Fruit fly (Drosophila melanogaster) whole organism, embryonic: ENCODE results near the gene dsx-c73A.

Experiments
- Abd-B ChIP-seq: fragments of 200-800 bp; sonication (Bioruptor generic); optimal IDR thresholded peaks from 2 replicates; lab custom pipeline; 2018; ENCODE audit warnings: missing biosample characterization, mild to moderate bottlenecking, missing genetic modification characterization, moderate library complexity
- CG10366 ChIP-seq: fragments of 200-800 bp; sonication (Bioruptor generic); IDR thresholded peaks from 2 replicates; pipeline ENCODE4 v1.3.6; 2022; ENCODE audit warnings: missing biosample characterization, missing genetic modification characterization
- CG12104 ChIP-seq: fragments of 200-800 bp; sonication (Bioruptor generic); optimal IDR thresholded peaks from 3 replicates; lab custom pipeline; 2016; ENCODE audit warnings: missing biosample characterization, missing genetic modification characterization
- CG12299 ChIP-seq: fragments of 200-800 bp; sonication (Bioruptor generic); optimal IDR thresholded peaks from 2 replicates; lab custom pipeline; 2018; ENCODE audit warnings: missing biosample characterization, mild to moderate bottlenecking, missing genetic modification characterization
- CG15696 ChIP-seq: fragments of 200-800 bp; sonication (Bioruptor generic); optimal IDR thresholded peaks from 2 replicates; lab custom pipeline; 2019; ENCODE audit warnings: missing biosample characterization, mild to moderate bottlenecking, missing genetic modification characterization, moderate library complexity
- CG1603 ChIP-seq: fragments of 200-800 bp; sonication (Bioruptor generic); optimal IDR thresholded peaks from 2 replicates; lab custom pipeline; 2019; ENCODE audit warnings: missing biosample characterization, mild to moderate bottlenecking, missing genetic modification characterization, moderate library complexity
- CG16813 ChIP-seq: fragments of 200-800 bp; sonication (Bioruptor generic); IDR thresholded peaks from 3 replicates; pipeline ENCODE4 v1.3.6; 2022; ENCODE audit warnings: missing biosample characterization, missing genetic modification characterization; ENCODE audit not compliant: partially characterized antibody
- CG17186 ChIP-seq: fragments of 200-800 bp; sonication (Bioruptor generic); optimal IDR thresholded peaks from 3 replicates; lab custom pipeline; 2017; ENCODE audit warnings: missing biosample characterization, missing genetic modification reagents, missing genetic modification characterization
- CG18764 ChIP-seq: fragments of 200-800 bp; sonication (Bioruptor generic); optimal IDR thresholded peaks from 3 replicates; lab custom pipeline; 2016; ENCODE audit warnings: missing biosample characterization, missing genetic modification characterization
- CG2120 ChIP-seq: fragments of 200-800 bp; sonication (Bioruptor generic); optimal IDR thresholded peaks from 3 replicates; lab custom pipeline; 2016; ENCODE audit warnings: missing biosample characterization, missing genetic modification characterization
- CG34224 ChIP-seq: fragments of 200-800 bp; sonication (Bioruptor generic); IDR thresholded peaks from 3 replicates; pipeline ENCODE4 v1.3.6; 2022; ENCODE audit warnings: missing biosample characterization, missing genetic modification characterization; ENCODE audit not compliant: partially characterized antibody
- CG4282 ChIP-seq: fragments of 200-800 bp; sonication (Bioruptor generic); optimal IDR thresholded peaks from 2 replicates; lab custom pipeline; 2016; ENCODE audit warnings: missing biosample characterization, missing genetic modification characterization
- CG4328 ChIP-seq: fragments of 200-800 bp; sonication (Bioruptor generic); optimal IDR thresholded peaks from 3 replicates; lab custom pipeline; 2017; ENCODE audit warnings: missing biosample characterization, missing genetic modification reagents, missing genetic modification characterization
- CG4617 ChIP-seq: fragments of 200-800 bp; sonication (Bioruptor generic); optimal IDR thresholded peaks from 3 replicates; lab custom pipeline; 2016; ENCODE audit warnings: missing biosample characterization, missing genetic modification characterization, borderline replicate concordance
- CG5245 ChIP-seq: fragments of 200-800 bp; sonication (Bioruptor generic); optimal IDR thresholded peaks from 3 replicates; lab custom pipeline; 2016; ENCODE audit warnings: missing biosample characterization, missing genetic modification characterization
- CG6175 ChIP-seq: fragments of 200-800 bp; sonication (Bioruptor generic); IDR thresholded peaks from 3 replicates; pipeline ENCODE4 v1.3.6; 2022; ENCODE audit warnings: missing biosample characterization, missing genetic modification characterization
- CG6654 ChIP-seq: fragments of 200-800 bp; sonication (Bioruptor generic); optimal IDR thresholded peaks from 2 replicates; lab custom pipeline; 2017; ENCODE audit warnings: missing biosample characterization, mild to moderate bottlenecking, missing genetic modification characterization
- CG6813 ChIP-seq: fragments of 200-800 bp; sonication (Bioruptor generic); optimal IDR thresholded peaks from 2 replicates; lab custom pipeline; 2017; ENCODE audit warnings: missing biosample characterization, missing genetic modification characterization, mild to moderate bottlenecking, moderate library complexity, missing genetic modification reagents
- CG7745 ChIP-seq: fragments of 200-800 bp; sonication (Bioruptor generic); optimal IDR thresholded peaks from 2 replicates; lab custom pipeline; 2018; ENCODE audit warnings: missing biosample characterization, mild to moderate bottlenecking, missing genetic modification characterization, moderate library complexity
- CG8281 ChIP-seq: fragments of 200-800 bp; sonication (Bioruptor generic); optimal IDR thresholded peaks from 2 replicates; lab custom pipeline; 2018; ENCODE audit warnings: missing biosample characterization, mild to moderate bottlenecking, missing genetic modification characterization, moderate library complexity
- CG8944 ChIP-seq: fragments of 200-800 bp; sonication (Bioruptor generic); optimal IDR thresholded peaks from 3 replicates; lab custom pipeline; 2016; ENCODE audit warnings: missing biosample characterization, missing genetic modification characterization
- Chrac-16 ChIP-seq: fragments of 200-800 bp; sonication (Bioruptor generic); optimal IDR thresholded peaks from 3 replicates; lab custom pipeline; 2016; ENCODE audit warnings: missing biosample characterization, missing genetic modification characterization
- D19B ChIP-seq: fragments of 200-800 bp; sonication (Bioruptor generic); optimal IDR thresholded peaks from 2 replicates; lab custom pipeline; 2017; ENCODE audit warnings: missing biosample characterization, mild to moderate bottlenecking, missing genetic modification characterization
- Dip2 ChIP-seq: fragments of 200-800 bp; sonication (Bioruptor generic); IDR thresholded peaks from 2 replicates; pipeline ENCODE4 v1.3.6; 2022; ENCODE audit warnings: missing biosample characterization, missing genetic modification characterization
- Dp ChIP-seq: fragments of 200-800 bp; sonication (Bioruptor generic); optimal IDR thresholded peaks from 2 replicates; lab custom pipeline; 2018; ENCODE audit warnings: missing biosample characterization, mild to moderate bottlenecking, missing genetic modification characterization, moderate library complexity
- Hr39 ChIP-seq: fragments of >200 bp; optimal IDR thresholded peaks from 2 replicates; lab custom pipeline; 2017
- Nf-YB ChIP-seq: fragments of 200-800 bp; sonication (Bioruptor generic); optimal IDR thresholded peaks from 3 replicates; lab custom pipeline; 2019; ENCODE audit warnings: missing biosample characterization, mild to moderate bottlenecking, missing genetic modification characterization, moderate library complexity
- NfI ChIP-seq: fragments of 200-800 bp; sonication (Bioruptor generic); optimal IDR thresholded peaks from 3 replicates; lab custom pipeline; 2018; ENCODE audit warnings: missing biosample characterization, mild to moderate bottlenecking, missing genetic modification characterization, moderate library complexity
- YL-1 ChIP-seq: fragments of 200-800 bp; sonication (Bioruptor generic); optimal IDR thresholded peaks from 3 replicates; lab custom pipeline; 2017; ENCODE audit warnings: missing biosample characterization, mild to moderate bottlenecking, missing genetic modification characterization
- al ChIP-seq: fragments of 200-800 bp; sonication (Bioruptor generic); IDR thresholded peaks from 2 replicates; pipeline ENCODE4 v1.3.6; 2022; ENCODE audit warnings: missing biosample characterization, missing genetic modification characterization
- ap ChIP-seq: fragments of 200-800 bp; sonication (Bioruptor generic); IDR thresholded peaks from 2 replicates; pipeline ENCODE4 v1.3.6; 2022; ENCODE audit warnings: missing biosample characterization, missing genetic modification characterization
- bowl ChIP-seq: fragments of 200-800 bp; sonication (Bioruptor generic); IDR thresholded peaks from 2 replicates; pipeline ENCODE4 v1.3.6; 2022; ENCODE audit warnings: missing biosample characterization, missing genetic modification characterization
- br ChIP-seq: fragments of >200 bp; optimal IDR thresholded peaks from 2 replicates; lab custom pipeline; 2017
- crc ChIP-seq: fragments of 200-800 bp; sonication (Bioruptor generic); optimal IDR thresholded peaks from 2 replicates; lab custom pipeline; 2016; ENCODE audit warnings: missing biosample characterization, missing genetic modification characterization
- croc ChIP-seq: fragments of 200-800 bp; sonication (Bioruptor generic); conservative IDR thresholded peaks from 3 replicates; pipeline ENCODE4 v1.3.6; 2022; ENCODE audit warnings: missing biosample characterization, missing genetic modification characterization
- dimm ChIP-seq: fragments of 200-800 bp; sonication (Bioruptor generic); IDR thresholded peaks from 2 replicates; pipeline ENCODE4 v1.3.6; 2022; ENCODE audit warnings: missing biosample characterization, missing genetic modification characterization
- ftz-f1 ChIP-seq: fragments of 200-800 bp; sonication (Bioruptor generic); optimal IDR thresholded peaks from 2 replicates; lab custom pipeline; 2016; ENCODE audit warnings: missing biosample characterization, missing genetic modification characterization
- hkb ChIP-seq, 2 experiments: fragments of 200-800 bp in 1 of 2; fragments of >200 bp in 1 of 2; sonication (Bioruptor generic) in 1 of 2; IDR thresholded peaks in 1 of 2; optimal IDR thresholded peaks in 1 of 2; 2 replicates each; pipeline versions ENCODE4 v1.3.6 to Lab custom; 2017 to 2022; ENCODE audit warnings: missing biosample characterization in 1 of 2, missing genetic modification characterization in 1 of 2
- ind ChIP-seq: fragments of 200-800 bp; sonication (Bioruptor generic); optimal IDR thresholded peaks from 3 replicates; lab custom pipeline; 2016; ENCODE audit warnings: missing biosample characterization, missing genetic modification characterization
- kni ChIP-seq: fragments of 200-800 bp; sonication (Bioruptor generic); optimal IDR thresholded peaks from 3 replicates; lab custom pipeline; 2017; ENCODE audit warnings: mild to moderate bottlenecking, missing biosample characterization, missing genetic modification reagents, missing genetic modification characterization
- lmd ChIP-seq: fragments of 200-800 bp; sonication (Bioruptor generic); IDR thresholded peaks from 2 replicates; pipeline ENCODE4 v1.3.6; 2022; ENCODE audit warnings: missing biosample characterization, missing genetic modification characterization
- maf-S ChIP-seq: fragments of 200-800 bp; sonication (Bioruptor generic); optimal IDR thresholded peaks from 2 replicates; lab custom pipeline; 2016; ENCODE audit warnings: missing biosample characterization, missing genetic modification characterization
- onecut ChIP-seq: fragments of 200-800 bp; sonication (Bioruptor generic); IDR thresholded peaks from 2 replicates; pipeline ENCODE4 v1.3.6; 2022; ENCODE audit warnings: missing biosample characterization, missing genetic modification characterization
- schlank ChIP-seq: fragments of 200-800 bp; sonication (Bioruptor generic); optimal IDR thresholded peaks from 2 replicates; lab custom pipeline; 2018; ENCODE audit warnings: missing biosample characterization, mild to moderate bottlenecking, missing genetic modification characterization
- sens-2 ChIP-seq: fragments of 200-800 bp; sonication (Bioruptor generic); IDR thresholded peaks from 2 replicates; pipeline ENCODE4 v1.3.6; 2022; ENCODE audit warnings: missing biosample characterization, missing genetic modification characterization
- so ChIP-seq: fragments of 200-800 bp; sonication (Bioruptor generic); IDR thresholded peaks from 3 replicates; pipeline ENCODE4 v1.3.6; 2022; ENCODE audit warnings: missing biosample characterization, missing genetic modification characterization
- sug ChIP-seq: fragments of 200-800 bp; optimal IDR thresholded peaks from 2 replicates; lab custom pipeline; 2019; ENCODE audit warnings: missing biosample characterization, mild to moderate bottlenecking, missing genetic modification characterization, moderate library complexity
- unpg ChIP-seq: fragments of 200-800 bp; sonication (Bioruptor generic); optimal IDR thresholded peaks from 3 replicates; lab custom pipeline; 2018; ENCODE audit warnings: missing biosample characterization, mild to moderate bottlenecking, missing genetic modification characterization, moderate library complexity
- vvl ChIP-seq: fragments of 200-800 bp; sonication (Bioruptor generic); IDR thresholded peaks from 2 replicates; pipeline ENCODE4 v1.3.6; 2022; ENCODE audit warnings: missing biosample characterization, missing genetic modification characterization
- zen2 ChIP-seq: fragments of 200-800 bp; sonication (Bioruptor generic); IDR thresholded peaks from 3 replicates; pipeline ENCODE4 v1.3.6; 2022; ENCODE audit warnings: missing biosample characterization, missing genetic modification characterization; ENCODE audit not compliant: partially characterized antibody

Gene dsx-c73A

dm6 chr3L:16412394-16412950 is 39.3 kb downstream of the dsx-c73A start, which contains the start of gene Serinc (continued):
- no peak for TF ChIP-seq hkb (optimal IDR thresholded peaks at IDR 0.05; lab: Kevin White, UChicago)
- no peak; the same call in 1 of the 2 replicates for TF ChIP-seq hkb (GFP tag; IDR thresholded peaks at IDR 0.05; lab: Robert Waterston, UW)
- peak; percentile 45 for TF ChIP-seq CG18764 (GFP tag; lab: Kevin White, UChicago)
- no peak for TF ChIP-seq br (lab: Kevin White, UChicago)
- peak; percentile 27 for TF ChIP-seq CG4282 (GFP tag; lab: Kevin White, UChicago)
- peak; percentile 73 for TF ChIP-seq CG15696 (tag; lab: Kevin White, UChicago)
- peak; percentile 95 for TF ChIP-seq CG34224 (GFP tag; lab: Robert Waterston, UW)
- no peak for TF ChIP-seq dimm (GFP tag; lab: Robert Waterston, UW)
- no peak for TF ChIP-seq unpg (GFP tag; lab: Kevin White, UChicago)
- peak; percentile 24 for TF ChIP-seq kni (GFP tag; lab: Kevin White, UChicago)
- peak; percentile 98 for TF ChIP-seq CG16813
- TF ChIP-seq ind (GFP tag; lab: Kevin White, UChicago): peak; percentile 59
- peak; percentile 66 for TF ChIP-seq sug (tag; lab: Kevin White, UChicago)
- peak; percentile 51 for TF ChIP-seq Chrac-16 (GFP tag; lab: Kevin White, UChicago)
- TF ChIP-seq NfI (GFP tag; lab: Kevin White, UChicago): peak; percentile 54
- TF ChIP-seq al (GFP tag; lab: Robert Waterston, UW): 0 out of 2 replicates have a peak, but pooled peaks have one; percentile 34
- TF ChIP-seq CG6654 (GFP tag; lab: Kevin White, UChicago): no peak
- TF ChIP-seq CG5245: peak; percentile 58
- peak; percentile 75 for TF ChIP-seq CG8281
- TF ChIP-seq onecut (GFP tag; lab: Robert Waterston, UW): peak; percentile 76
- peak; percentile 50 for TF ChIP-seq maf-S (GFP tag; lab: Kevin White, UChicago)
- TF ChIP-seq CG6175: no peak
- TF ChIP-seq vvl: peak; percentile 76; the same call in 1 of the 2 replicates
- peak; percentile 55 for TF ChIP-seq Abd-B
- no peak for TF ChIP-seq CG7745
- TF ChIP-seq lmd (GFP tag; lab: Robert Waterston, UW): no peak; the same call in 1 of the 2 replicates
- TF ChIP-seq YL-1 (GFP tag; lab: Kevin White, UChicago): peak; percentile 81
- peak; percentile 36 for TF ChIP-seq CG8944 (GFP tag; lab: Kevin White, UChicago)
- TF ChIP-seq CG12299 (tag; lab: Kevin White, UChicago): peak; percentile 36
- no peak for TF ChIP-seq bowl (GFP tag; lab: Robert Waterston, UW)
- TF ChIP-seq Hr39 (lab: Kevin White, UChicago): no peak
- no peak for TF ChIP-seq schlank (tag; lab: Kevin White, UChicago)
- TF ChIP-seq ftz-f1 (GFP tag; lab: Kevin White, UChicago): no peak
- TF ChIP-seq CG17186 (GFP tag; lab: Kevin White, UChicago): peak; percentile 66
- TF ChIP-seq CG6813 (GFP tag; lab: Kevin White, UChicago): no peak
- TF ChIP-seq CG4328: peak; percentile 15
- TF ChIP-seq Dp (GFP tag; lab: Kevin White, UChicago): peak; percentile 59
- TF ChIP-seq Nf-YB (GFP tag; lab: Kevin White, UChicago): peak; percentile 37
- no peak for TF ChIP-seq CG10366 (GFP tag; lab: Robert Waterston, UW)
- TF ChIP-seq sens-2 (GFP tag; lab: Robert Waterston, UW): no peak
- peak; percentile 30; the same call in 1 of the 3 replicates for TF ChIP-seq croc (GFP tag; lab: Robert Waterston, UW)
- peak; percentile 53 for TF ChIP-seq CG12104
- TF ChIP-seq so (GFP tag; lab: Robert Waterston, UW): no peak
- peak; percentile 6 for TF ChIP-seq crc
- TF ChIP-seq zen2: peak; percentile 97
- peak; percentile 44 for TF ChIP-seq CG1603 (tag; lab: Kevin White, UChicago)
- peak; percentile 66 for TF ChIP-seq CG2120
- TF ChIP-seq CG4617: peak; percentile 91
- no peak for TF ChIP-seq D19B (GFP tag; lab: Kevin White, UChicago)
- no peak for TF ChIP-seq ap (GFP tag; lab: Robert Waterston, UW)
- no peak for TF ChIP-seq Dip2 (GFP tag; lab: Robert Waterston, UW)
